Worm (Caenorhabditis elegans): Measurements from ENCODE around the gene ndua-12.

DNA sequence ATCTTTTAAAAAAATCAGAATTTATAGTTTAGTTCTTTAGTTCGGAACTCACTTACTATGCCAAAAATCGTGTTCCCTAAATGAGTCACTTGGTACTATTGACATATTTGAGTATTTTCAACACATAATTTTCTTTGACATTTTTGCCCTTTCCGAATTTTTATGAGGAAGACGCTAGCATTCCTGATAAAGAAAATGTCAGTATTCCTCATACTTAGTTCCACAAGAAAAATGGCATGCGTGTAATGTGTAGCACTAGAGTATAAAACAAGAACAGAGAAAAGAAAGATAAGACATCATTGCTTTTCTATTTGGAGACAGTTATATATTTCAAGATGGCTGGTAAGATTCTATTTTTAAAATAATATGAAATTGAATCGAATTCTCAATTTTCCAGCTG, 10.3 kb upstream of the ndua-12 start, which contains the start of gene Y94H6A.2:
- no peak for TF ChIP-seq ztf-4 (tag; optimal IDR thresholded peaks at IDR 0.05)
- TF ChIP-seq nhr-237 (tag; optimal IDR thresholded peaks at IDR 0.05) = no peak
- TF ChIP-seq ceh-82 (tag; optimal IDR thresholded peaks at IDR 0.05) = no peak
- TF ChIP-seq crh-2 (tag; optimal IDR thresholded peaks at IDR 0.05) = no peak
- TF ChIP-seq elt-3 (tag; optimal IDR thresholded peaks at IDR 0.05) = no peak
- TF ChIP-seq nhr-12 (tag; optimal IDR thresholded peaks at IDR 0.05) = no peak
- no peak for TF ChIP-seq ama-1 (optimal IDR thresholded peaks at IDR 0.05)
- TF ChIP-seq mdl-1 (tag; optimal IDR thresholded peaks at IDR 0.05) = no peak
- no peak for TF ChIP-seq lin-13 (GFP tag; optimal IDR thresholded peaks at IDR 0.05)
- TF ChIP-seq ztf-11 (tag; optimal IDR thresholded peaks at IDR 0.05) = no peak
- no peak for TF ChIP-seq nhr-11 (tag; optimal IDR thresholded peaks at IDR 0.05)
- no peak for TF ChIP-seq nhr-23 (tag; optimal IDR thresholded peaks at IDR 0.05)
- no peak for TF ChIP-seq nhr-77 (tag; optimal IDR thresholded peaks at IDR 0.05)
- no peak for TF ChIP-seq unc-55 (GFP tag; optimal IDR thresholded peaks at IDR 0.05)
